Worm (Caenorhabditis elegans) whole organism, early embryonic: ENCODE results near the gene phf-31.

ENCODE experiments used
- B0310.2 ChIP-seq: sonication (generic microtip); optimal IDR thresholded peaks from 2 replicates; lab custom pipeline; 2016; ENCODE audit warnings: mild to moderate bottlenecking, missing genetic modification characterization, missing compliant biosample characterization
- aly-1 ChIP-seq: sonication (generic microtip); optimal IDR thresholded peaks from 2 replicates; lab custom pipeline; 2016; ENCODE audit warnings: missing genetic modification characterization, missing compliant biosample characterization
- ama-1 ChIP-seq: fragments of 150-350 bp; optimal IDR thresholded peaks from 2 replicates; lab custom pipeline; 2014
- ceh-13 ChIP-seq: fragments of 200-800 bp; sonication (Bioruptor generic); optimal IDR thresholded peaks from 2 replicates; lab custom pipeline; 2018; ENCODE audit warnings: mild to moderate bottlenecking, missing genetic modification characterization, missing compliant biosample characterization
- flt-1 ChIP-seq: fragments of 200-800 bp; sonication (Bioruptor generic); IDR thresholded peaks from 2 replicates; pipeline ENCODE4 v1.3.6; 2022; ENCODE audit warnings: missing genetic modification characterization, missing compliant biosample characterization
- hmbx-1 ChIP-seq: sonication (generic microtip); optimal IDR thresholded peaks from 2 replicates; lab custom pipeline; 2016; ENCODE audit warnings: mild to moderate bottlenecking, missing genetic modification characterization, missing compliant biosample characterization
- hmg-4 ChIP-seq: fragments of 200-800 bp; sonication (Bioruptor generic); optimal IDR thresholded peaks from 2 replicates; lab custom pipeline; 2018; ENCODE audit warnings: mild to moderate bottlenecking, missing genetic modification characterization, missing compliant biosample characterization
- hnd-1 ChIP-seq: sonication (generic microtip); optimal IDR thresholded peaks from 2 replicates; lab custom pipeline; 2016; ENCODE audit warnings: missing genetic modification characterization, missing compliant biosample characterization
- pes-1 ChIP-seq: fragments of 200-800 bp; sonication (Bioruptor generic); IDR thresholded peaks from 2 replicates; pipeline ENCODE4 v1.3.6; 2022; ENCODE audit warnings: missing genetic modification reagents, missing genetic modification characterization, missing compliant biosample characterization
- sea-1 ChIP-seq: fragments of 200-800 bp; sonication (Bioruptor generic); conservative IDR thresholded peaks from 2 replicates; pipeline ENCODE4 v1.3.6; 2022; ENCODE audit warnings: missing genetic modification characterization, missing compliant biosample characterization
- tbx-11 ChIP-seq: fragments of 200-800 bp; sonication (Bioruptor generic); IDR thresholded peaks from 2 replicates; pipeline ENCODE4 v1.3.6; 2022; ENCODE audit warnings: missing genetic modification characterization, missing compliant biosample characterization
- tra-4 ChIP-seq: sonication (generic microtip); optimal IDR thresholded peaks from 2 replicates; lab custom pipeline; 2017; ENCODE audit warnings: missing genetic modification characterization, missing compliant biosample characterization

DNA sequence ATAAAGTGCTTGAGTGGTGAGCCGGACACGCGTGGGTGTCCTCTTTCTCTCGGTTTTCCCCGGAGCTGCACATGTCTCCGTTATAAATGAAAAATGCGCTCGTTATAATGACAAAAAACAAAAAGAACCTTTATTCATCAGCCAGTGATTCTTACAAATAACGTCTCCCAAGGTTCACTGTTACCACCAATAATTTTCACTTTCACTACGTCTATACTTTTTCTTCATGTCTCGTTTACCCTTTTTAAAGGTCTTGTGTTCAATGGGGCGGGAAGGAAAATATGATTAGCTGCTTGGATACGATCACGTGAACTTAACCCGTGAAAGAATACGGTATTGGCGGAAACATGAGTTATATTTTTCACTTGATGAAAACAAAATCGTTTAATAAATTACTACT is 6.5 kb downstream of the phf-31 start:
- no peak for TF ChIP-seq ama-1 (lab: Kevin White, UChicago)
- no peak for TF ChIP-seq sea-1 (GFP tag; lab: Robert Waterston, UW)
- no peak for TF ChIP-seq tbx-11
- TF ChIP-seq ceh-13 (GFP tag; lab: Kevin White, UChicago), result no peak
- no peak for TF ChIP-seq hmbx-1 (tag; lab: Kevin White, UChicago)
- TF ChIP-seq hnd-1 (tag; lab: Kevin White, UChicago), result no peak
- TF ChIP-seq B0310.2, result no peak
- TF ChIP-seq aly-1, result no peak
- no peak for TF ChIP-seq pes-1 (GFP tag; lab: Robert Waterston, UW)
- no peak for TF ChIP-seq tra-4 (tag; lab: Kevin White, UChicago)
- TF ChIP-seq hmg-4 (GFP tag; lab: Kevin White, UChicago), result no peak
- TF ChIP-seq flt-1, result no peak
